Fruit fly (Drosophila melanogaster) whole organism, embryonic: ENCODE data around the gene Rab8.
A peak's percentile ranks its signal among the peaks of the same experiment; 100 is the strongest.

Experiments
- CG10431 ChIP-seq: fragments of 200-800 bp; sonication (Bioruptor generic); optimal IDR thresholded peaks from 3 replicates; lab custom pipeline; 2018; ENCODE audit warnings: missing biosample characterization, mild to moderate bottlenecking, missing genetic modification characterization
- CG15269 ChIP-seq: fragments of 200-800 bp; sonication (Bioruptor generic); optimal IDR thresholded peaks from 2 replicates; lab custom pipeline; 2018; ENCODE audit warnings: missing biosample characterization, mild to moderate bottlenecking, missing genetic modification characterization, moderate library complexity
- CG17802 ChIP-seq: fragments of 200-800 bp; sonication (Bioruptor generic); optimal IDR thresholded peaks from 2 replicates; lab custom pipeline; 2018; ENCODE audit warnings: missing biosample characterization, mild to moderate bottlenecking, missing genetic modification characterization, moderate library complexity
- CG18011 ChIP-seq: fragments of 200-800 bp; sonication (Bioruptor generic); optimal IDR thresholded peaks from 2 replicates; lab custom pipeline; 2017; ENCODE audit warnings: missing biosample characterization, missing genetic modification characterization, mild to moderate bottlenecking, moderate library complexity, missing genotype
- CG2199 ChIP-seq: fragments of 200-800 bp; sonication (Bioruptor generic); IDR thresholded peaks from 3 replicates; pipeline ENCODE4 v1.3.6; 2022; ENCODE audit warnings: missing biosample characterization, missing genetic modification characterization
- CG32767 ChIP-seq: fragments of 200-800 bp; sonication (Bioruptor generic); IDR thresholded peaks from 2 replicates; pipeline ENCODE4 v1.3.6; 2022; ENCODE audit warnings: missing biosample characterization, missing genetic modification characterization
- CG34376 ChIP-seq: fragments of 200-800 bp; sonication (Bioruptor generic); optimal IDR thresholded peaks from 2 replicates; lab custom pipeline; 2018; ENCODE audit warnings: missing biosample characterization, mild to moderate bottlenecking, missing genetic modification characterization
- CG34422 ChIP-seq: fragments of 200-800 bp; sonication (Bioruptor generic); IDR thresholded peaks from 3 replicates; pipeline ENCODE4 v1.3.6; 2022; ENCODE audit warnings: missing biosample characterization, missing genetic modification characterization
- CG4282 ChIP-seq: fragments of 200-800 bp; sonication (Bioruptor generic); optimal IDR thresholded peaks from 2 replicates; lab custom pipeline; 2016; ENCODE audit warnings: missing biosample characterization, missing genetic modification characterization
- CG4730 ChIP-seq: fragments of 200-800 bp; sonication (Bioruptor generic); IDR thresholded peaks from 2 replicates; pipeline ENCODE4 v1.3.6; 2022; ENCODE audit warnings: missing biosample characterization, missing genetic modification characterization
- CG5953 ChIP-seq: fragments of 200-800 bp; sonication (Bioruptor generic); IDR thresholded peaks from 2 replicates; pipeline ENCODE4 v1.3.6; 2022; ENCODE audit warnings: missing biosample characterization, missing genetic modification characterization
- CG6254 ChIP-seq: fragments of 200-800 bp; sonication (Bioruptor generic); optimal IDR thresholded peaks from 3 replicates; lab custom pipeline; 2017; ENCODE audit warnings: mild to moderate bottlenecking, missing biosample characterization, missing genetic modification reagents, missing genetic modification characterization
- CG6765 ChIP-seq: fragments of 200-800 bp; sonication (Bioruptor generic); optimal IDR thresholded peaks from 3 replicates; lab custom pipeline; 2017; ENCODE audit warnings: missing biosample characterization, mild to moderate bottlenecking, missing genetic modification characterization
- CG6791 ChIP-seq: fragments of 200-800 bp; sonication (Bioruptor generic); IDR thresholded peaks from 3 replicates; pipeline ENCODE4 v1.3.6; 2022; ENCODE audit warnings: missing biosample characterization, missing genetic modification characterization; ENCODE audit not compliant: partially characterized antibody
- CG7357 ChIP-seq: fragments of 200-800 bp; sonication (Bioruptor generic); IDR thresholded peaks from 3 replicates; pipeline ENCODE4 v1.3.6; 2022; ENCODE audit warnings: missing biosample characterization, missing genetic modification characterization
- CG7372 ChIP-seq: fragments of 200-800 bp; sonication (Bioruptor generic); IDR thresholded peaks from 2 replicates; pipeline ENCODE4 v1.3.6; 2022; ENCODE audit warnings: missing biosample characterization, missing genetic modification characterization
- CG9437 ChIP-seq: fragments of 200-800 bp; sonication (Bioruptor generic); optimal IDR thresholded peaks from 2 replicates; lab custom pipeline; 2018; ENCODE audit warnings: missing biosample characterization, mild to moderate bottlenecking, missing genetic modification characterization
- CG9609 ChIP-seq: fragments of 200-800 bp; sonication (Bioruptor generic); optimal IDR thresholded peaks from 3 replicates; lab custom pipeline; 2016; ENCODE audit warnings: missing biosample characterization, missing genetic modification characterization
- CrebB ChIP-seq: fragments of 200-800 bp; sonication (Bioruptor generic); optimal IDR thresholded peaks from 3 replicates; lab custom pipeline; 2018; ENCODE audit warnings: missing biosample characterization, mild to moderate bottlenecking, missing genetic modification characterization
- Dek ChIP-seq: fragments of 200-800 bp; sonication (Bioruptor generic); optimal IDR thresholded peaks from 3 replicates; lab custom pipeline; 2019; ENCODE audit warnings: missing biosample characterization, mild to moderate bottlenecking, missing genetic modification characterization, moderate library complexity
- Elba2 ChIP-seq: fragments of 200-800 bp; sonication (Bioruptor generic); optimal IDR thresholded peaks from 3 replicates; lab custom pipeline; 2016; ENCODE audit warnings: missing biosample characterization, missing genetic modification characterization
- Gug ChIP-seq: fragments of 200-800 bp; sonication (Bioruptor generic); IDR thresholded peaks from 4 replicates; pipeline ENCODE4 v1.3.6; 2022; ENCODE audit warnings: missing biosample characterization, missing genetic modification characterization
- HLH54F ChIP-seq: fragments of 200-800 bp; sonication (Bioruptor generic); optimal IDR thresholded peaks from 3 replicates; lab custom pipeline; 2016; ENCODE audit warnings: missing biosample characterization, missing genetic modification characterization
- Nf-YB ChIP-seq: fragments of 200-800 bp; sonication (Bioruptor generic); optimal IDR thresholded peaks from 3 replicates; lab custom pipeline; 2019; ENCODE audit warnings: missing biosample characterization, mild to moderate bottlenecking, missing genetic modification characterization, moderate library complexity
- Oli ChIP-seq: fragments of 200-800 bp; sonication (Bioruptor generic); optimal IDR thresholded peaks from 2 replicates; lab custom pipeline; 2018; ENCODE audit warnings: missing biosample characterization, mild to moderate bottlenecking, missing genetic modification characterization, moderate library complexity
- Optix ChIP-seq: fragments of 200-800 bp; sonication (Bioruptor generic); IDR thresholded peaks from 3 replicates; pipeline ENCODE4 v1.3.6; 2022; ENCODE audit warnings: missing biosample characterization, missing genetic modification characterization
- Tbp ChIP-seq: fragments of >200 bp; optimal IDR thresholded peaks from 2 replicates; lab custom pipeline; 2018; ENCODE audit warnings: missing biosample characterization, missing genetic modification characterization
- Trl ChIP-seq, 3 experiments: fragments of >200 bp in 2 of 3; fragments of 200-800 bp in 1 of 3; sonication (Bioruptor generic) in 1 of 3; optimal IDR thresholded peaks; 2 replicates in 1 of 3; 3 replicates in 2 of 3; lab custom pipeline; 2016 to 2017; ENCODE audit warnings: missing biosample characterization in 1 of 3, missing genetic modification characterization in 1 of 3
- amos ChIP-seq: fragments of 200-800 bp; sonication (Bioruptor generic); IDR thresholded peaks from 2 replicates; pipeline ENCODE4 v1.3.6; 2022; ENCODE audit warnings: missing biosample characterization, missing genetic modification characterization; ENCODE audit not compliant: partially characterized antibody
- cwo ChIP-seq: fragments of 200-800 bp; sonication (Bioruptor generic); optimal IDR thresholded peaks from 3 replicates; lab custom pipeline; 2017; ENCODE audit warnings: missing biosample characterization, missing genetic modification characterization, mild to moderate bottlenecking, moderate library complexity, missing genetic modification reagents
- dan ChIP-seq: fragments of 200-800 bp; sonication (Bioruptor generic); IDR thresholded peaks from 2 replicates; pipeline ENCODE4 v1.3.6; 2022; ENCODE audit warnings: missing biosample characterization, missing genetic modification characterization
- dati ChIP-seq: fragments of 200-800 bp; sonication (Bioruptor generic); IDR thresholded peaks from 2 replicates; pipeline ENCODE4 v1.3.6; 2022; ENCODE audit warnings: missing biosample characterization, missing genetic modification characterization
- ewg ChIP-seq: fragments of 200-800 bp; sonication (Bioruptor generic); optimal IDR thresholded peaks from 3 replicates; lab custom pipeline; 2017; ENCODE audit warnings: mild to moderate bottlenecking, missing biosample characterization, missing genetic modification reagents, missing genetic modification characterization
- exex ChIP-seq: fragments of 200-800 bp; sonication (Bioruptor generic); optimal IDR thresholded peaks from 4 replicates; lab custom pipeline; 2018; ENCODE audit warnings: missing biosample characterization, mild to moderate bottlenecking, missing genetic modification characterization, moderate library complexity
- gt ChIP-seq: fragments of 200-800 bp; sonication (Bioruptor generic); IDR thresholded peaks from 2 replicates; pipeline ENCODE4 v1.3.6; 2022; ENCODE audit warnings: missing biosample characterization, missing genetic modification characterization
- jumu ChIP-seq: fragments of 200-800 bp; sonication (Bioruptor generic); optimal IDR thresholded peaks from 3 replicates; lab custom pipeline; 2016; ENCODE audit warnings: missing biosample characterization, missing genetic modification characterization
- pfk ChIP-seq: fragments of 200-800 bp; sonication (Bioruptor generic); optimal IDR thresholded peaks from 2 replicates; lab custom pipeline; 2018; ENCODE audit warnings: missing biosample characterization, mild to moderate bottlenecking, missing genetic modification characterization, moderate library complexity
- prd ChIP-seq, 3 experiments: fragments of >200 bp in 2 of 3; fragments of 200-800 bp in 1 of 3; sonication (Bioruptor generic) in 1 of 3; optimal IDR thresholded peaks in 2 of 3; IDR thresholded peaks in 1 of 3; 2 replicates in 2 of 3; 3 replicates in 1 of 3; pipeline versions ENCODE4 v1.3.6 to Lab custom; 2017 to 2022; ENCODE audit warnings: missing biosample characterization in 1 of 3, missing genetic modification characterization in 1 of 3
- pum ChIP-seq: fragments of 200-800 bp; sonication (Bioruptor generic); optimal IDR thresholded peaks from 2 replicates; lab custom pipeline; 2016; ENCODE audit warnings: missing biosample characterization, missing genetic modification characterization
- pzg ChIP-seq: fragments of 200-800 bp; sonication (Bioruptor generic); optimal IDR thresholded peaks from 3 replicates; lab custom pipeline; 2018; ENCODE audit warnings: missing biosample characterization, mild to moderate bottlenecking, missing genetic modification characterization, moderate library complexity
- sd ChIP-seq: fragments of 200-800 bp; sonication (Bioruptor generic); optimal IDR thresholded peaks from 3 replicates; lab custom pipeline; 2018; ENCODE audit warnings: missing biosample characterization, mild to moderate bottlenecking, missing genetic modification characterization, moderate library complexity
- so ChIP-seq: fragments of 200-800 bp; sonication (Bioruptor generic); IDR thresholded peaks from 3 replicates; pipeline ENCODE4 v1.3.6; 2022; ENCODE audit warnings: missing biosample characterization, missing genetic modification characterization
- sob ChIP-seq: fragments of 200-800 bp; sonication (Bioruptor generic); IDR thresholded peaks from 2 replicates; pipeline ENCODE4 v1.3.6; 2022; ENCODE audit warnings: missing biosample characterization, missing genetic modification characterization
- sr ChIP-seq: fragments of 200-800 bp; sonication (Bioruptor generic); IDR thresholded peaks from 3 replicates; pipeline ENCODE4 v1.3.6; 2022; ENCODE audit warnings: missing biosample characterization, missing genetic modification characterization
- tna ChIP-seq: fragments of 200-800 bp; sonication (Bioruptor generic); IDR thresholded peaks from 2 replicates; pipeline ENCODE4 v1.3.6; 2022; ENCODE audit warnings: missing biosample characterization, missing genetic modification characterization; ENCODE audit not compliant: partially characterized antibody
- trem ChIP-seq: fragments of 200-800 bp; optimal IDR thresholded peaks from 3 replicates; lab custom pipeline; 2019; ENCODE audit warnings: missing biosample characterization, mild to moderate bottlenecking, missing genetic modification characterization, moderate library complexity
- tx ChIP-seq: fragments of 200-800 bp; sonication (Bioruptor generic); optimal IDR thresholded peaks from 2 replicates; lab custom pipeline; 2016; ENCODE audit warnings: missing biosample characterization, missing genetic modification characterization

Rab8 gene

dm6 chr3L:19906780-19907705, 36.2 kb upstream of the Rab8 start (continued):
- peak; percentile 64; the same call in 2 of the 3 replicates for TF ChIP-seq so
- peak; percentile 57 for TF ChIP-seq pfk
- TF ChIP-seq CG7372 (GFP tag; lab: Robert Waterston, UW): 0 out of 2 replicates have a peak, but pooled peaks have one; percentile 15
- peak; percentile 52 for TF ChIP-seq CG15269
- TF ChIP-seq Tbp (GFP tag; lab: Kevin White, UChicago): no peak
- peak; percentile 94 for TF ChIP-seq CG34376 (GFP tag; lab: Kevin White, UChicago)
- peak; percentile 84 for TF ChIP-seq CrebB
- TF ChIP-seq amos (GFP tag; lab: Robert Waterston, UW): no peak
- peak; percentile 59 for TF ChIP-seq ewg (GFP tag; lab: Kevin White, UChicago)
- peak; percentile 13 for TF ChIP-seq tx (GFP tag; lab: Kevin White, UChicago)
- TF ChIP-seq trem (tag; lab: Kevin White, UChicago): peak; percentile 13
- peak; percentile 53 for TF ChIP-seq CG6254
- TF ChIP-seq Nf-YB: peak; percentile 31
- TF ChIP-seq HLH54F (GFP tag; lab: Kevin White, UChicago): peak; percentile 0
- no peak for TF ChIP-seq Elba2
- TF ChIP-seq prd (optimal IDR thresholded peaks at IDR 0.05; lab: Kevin White, UChicago): no peak
- peak; percentile 61; the same call in 2 of the 3 replicates for TF ChIP-seq prd (GFP tag; IDR thresholded peaks at IDR 0.05; lab: Robert Waterston, UW)
- peak; percentile 18 for TF ChIP-seq Oli (tag; lab: Kevin White, UChicago)
- TF ChIP-seq dati: no peak
- no peak for TF ChIP-seq gt (GFP tag; lab: Robert Waterston, UW)
- peak; percentile 50; the same call in 1 of the 3 replicates for TF ChIP-seq Optix (GFP tag; lab: Robert Waterston, UW)
- TF ChIP-seq dan (GFP tag; lab: Robert Waterston, UW): no peak
- peak; percentile 83; the same call in 2 of the 3 replicates for TF ChIP-seq CG2199 (GFP tag; lab: Robert Waterston, UW)
- TF ChIP-seq Trl (optimal IDR thresholded peaks at IDR 0.05; lab: Kevin White, UChicago): peak; percentile 66 to 86
- TF ChIP-seq Trl (GFP tag; optimal IDR thresholded peaks at IDR 0.05; lab: Kevin White, UChicago): peak; percentile 77
- peak; percentile 33 for TF ChIP-seq CG18011 (GFP tag; lab: Kevin White, UChicago)
- TF ChIP-seq sr (GFP tag; lab: Robert Waterston, UW): peak; percentile 62; the same call in 1 of the 3 replicates
- TF ChIP-seq CG9437 (GFP tag; lab: Kevin White, UChicago): no peak
- peak; percentile 84 for TF ChIP-seq exex (tag; lab: Kevin White, UChicago)
- no peak for TF ChIP-seq CG9609 (GFP tag; lab: Kevin White, UChicago)
- TF ChIP-seq CG17802 (tag; lab: Kevin White, UChicago): peak; percentile 24
- TF ChIP-seq CG4730 (GFP tag; lab: Robert Waterston, UW): no peak
- peak; percentile 55; the same call in 1 of the 2 replicates for TF ChIP-seq sob (GFP tag; lab: Robert Waterston, UW)
- TF ChIP-seq CG34422 (GFP tag; lab: Robert Waterston, UW): peak; percentile 42; the same call in 2 of the 3 replicates
- TF ChIP-seq CG5953: peak; percentile 53; the same call in 1 of the 2 replicates
- peak; percentile 51; the same call in 1 of the 2 replicates for TF ChIP-seq CG32767 (GFP tag; lab: Robert Waterston, UW)
- peak; percentile 46 for TF ChIP-seq cwo (GFP tag; lab: Kevin White, UChicago)
- peak; percentile 53 for TF ChIP-seq pum (GFP tag; lab: Kevin White, UChicago)
- TF ChIP-seq tna (GFP tag; lab: Robert Waterston, UW): no peak
- TF ChIP-seq CG6791 (GFP tag; lab: Robert Waterston, UW): no peak
- no peak for TF ChIP-seq Dek (tag; lab: Kevin White, UChicago)
- peak; percentile 7 for TF ChIP-seq CG4282 (GFP tag; lab: Kevin White, UChicago)
- peak; percentile 37 for TF ChIP-seq jumu (GFP tag; lab: Kevin White, UChicago)
- no peak for TF ChIP-seq CG7357
- peak; percentile 30 for TF ChIP-seq CG6765 (GFP tag; lab: Kevin White, UChicago)
- peak; percentile 6 for TF ChIP-seq pzg (GFP tag; lab: Kevin White, UChicago)
- no peak for TF ChIP-seq Gug
- peak; percentile 84 for TF ChIP-seq sd
- peak; percentile 78 for TF ChIP-seq CG10431 (GFP tag; lab: Kevin White, UChicago)
